Worm (Caenorhabditis elegans): ENCODE results near the gene gpx-6.

Gene gpx-6

DNA sequence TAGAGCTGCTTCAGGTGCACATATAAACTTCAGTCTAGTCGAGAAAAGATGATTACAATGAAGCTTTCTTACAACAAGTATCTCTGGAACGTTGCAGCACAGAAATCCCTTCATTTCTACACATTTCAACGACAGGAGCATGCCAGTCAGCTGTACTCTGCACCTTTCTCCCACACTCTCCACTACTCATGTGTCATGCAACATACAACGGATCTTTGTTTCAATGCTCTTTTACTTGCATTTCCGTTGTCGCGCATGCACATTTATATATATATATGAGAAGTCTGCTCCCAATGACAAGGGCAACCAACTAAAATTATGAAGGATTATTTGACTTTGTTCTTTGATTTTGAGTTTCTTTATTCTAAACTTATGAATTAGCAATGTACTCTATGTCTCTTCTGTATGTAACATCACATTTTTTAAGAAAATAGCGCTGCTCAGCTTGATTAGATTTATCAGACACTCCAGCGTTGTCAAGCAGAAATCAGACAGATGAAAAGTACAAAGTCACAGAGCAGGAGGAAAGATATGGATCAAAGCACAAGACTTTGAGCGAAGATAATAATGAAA is 13.2 kb downstream of the gpx-6 start:
- TF ChIP-seq klf-2 (GFP tag; conservative IDR thresholded peaks at IDR 0.05), result no peak
- TF ChIP-seq ref-1 (GFP tag; conservative IDR thresholded peaks at IDR 0.05), result no peak
- no peak for TF ChIP-seq ztf-23 (GFP tag; IDR thresholded peaks at IDR 0.05)
- no peak for TF ChIP-seq T22C8.4 (GFP tag; IDR thresholded peaks at IDR 0.05)
- no peak for TF ChIP-seq med-1 (GFP tag; optimal IDR thresholded peaks at IDR 0.05; ENCODE audit: insufficient read depth)
- TF ChIP-seq flt-1 (GFP tag; IDR thresholded peaks at IDR 0.05), result no peak
- TF ChIP-seq tab-1 (GFP tag; IDR thresholded peaks at IDR 0.05), result no peak
- TF ChIP-seq cog-1 (tag; optimal IDR thresholded peaks at IDR 0.05), result no peak
- no peak for TF ChIP-seq ztf-29 (GFP tag; IDR thresholded peaks at IDR 0.05)

DNA sequence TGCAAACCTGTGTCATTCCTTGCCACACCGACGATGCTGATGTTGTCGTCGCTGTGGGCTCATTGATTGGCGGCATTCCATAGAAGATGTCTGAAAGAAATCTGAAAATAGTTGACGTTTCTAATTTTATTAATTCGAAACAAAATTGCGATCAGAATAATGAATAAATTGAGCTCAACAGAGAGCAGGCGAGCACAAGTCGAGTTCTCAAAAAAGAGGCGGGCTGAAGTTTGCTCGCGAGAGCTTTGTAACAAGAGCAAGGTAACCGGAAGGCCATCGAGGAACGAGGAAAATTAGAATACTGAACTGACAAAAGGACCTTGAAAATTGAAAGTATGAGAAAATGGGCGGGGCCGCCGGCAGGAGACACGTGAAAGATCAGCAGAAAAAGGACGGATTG is 14.5 kb downstream of the gpx-6 start, which contains the start of gene nhr-66:
Gene nhr-66 (minus strand): TSS at position 101 of the 400 bp plus-strand sequence.
- TF ChIP-seq T22C8.4 (GFP tag; IDR thresholded peaks at IDR 0.05), result no peak
- TF ChIP-seq ztf-23 (GFP tag; IDR thresholded peaks at IDR 0.05), result no peak
- TF ChIP-seq med-1 (GFP tag; optimal IDR thresholded peaks at IDR 0.05; ENCODE audit: insufficient read depth), result no peak
- TF ChIP-seq ztf-29 (GFP tag; IDR thresholded peaks at IDR 0.05), result no peak
- TF ChIP-seq tab-1 (GFP tag; IDR thresholded peaks at IDR 0.05), result no peak
- no peak for TF ChIP-seq cog-1 (tag; optimal IDR thresholded peaks at IDR 0.05)
- no peak for TF ChIP-seq flt-1 (GFP tag; IDR thresholded peaks at IDR 0.05)
- no peak for TF ChIP-seq klf-2 (GFP tag; conservative IDR thresholded peaks at IDR 0.05)
- no peak for TF ChIP-seq ref-1 (GFP tag; conservative IDR thresholded peaks at IDR 0.05)

DNA sequence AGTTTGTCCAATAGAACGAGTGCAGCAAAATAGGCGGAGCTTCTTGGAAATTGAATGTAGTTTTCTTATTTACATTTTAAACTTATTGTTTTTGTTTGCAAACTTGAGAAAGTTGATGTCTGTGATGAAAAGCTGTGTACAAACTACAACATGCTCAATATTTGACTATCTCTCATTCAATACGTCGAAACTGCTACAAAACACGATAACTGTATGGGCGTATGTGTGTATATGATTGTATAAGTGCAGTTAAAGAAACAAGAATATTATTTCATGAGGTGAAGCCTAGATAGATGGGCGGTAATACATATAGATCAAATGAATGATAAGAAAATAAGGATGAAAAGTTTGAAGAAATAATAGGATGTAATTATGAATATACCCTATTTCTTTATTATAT is 17.6 kb downstream of the gpx-6 start:
- no peak for TF ChIP-seq T22C8.4 (GFP tag; IDR thresholded peaks at IDR 0.05)
- TF ChIP-seq med-1 (GFP tag; optimal IDR thresholded peaks at IDR 0.05; ENCODE audit: insufficient read depth), result no peak
- no peak for TF ChIP-seq cog-1 (tag; optimal IDR thresholded peaks at IDR 0.05)
- no peak for TF ChIP-seq tab-1 (GFP tag; IDR thresholded peaks at IDR 0.05)
- TF ChIP-seq ref-1 (GFP tag; conservative IDR thresholded peaks at IDR 0.05), result no peak
- no peak for TF ChIP-seq flt-1 (GFP tag; IDR thresholded peaks at IDR 0.05)
- TF ChIP-seq ztf-29 (GFP tag; IDR thresholded peaks at IDR 0.05), result no peak
- no peak for TF ChIP-seq klf-2 (GFP tag; conservative IDR thresholded peaks at IDR 0.05)
- TF ChIP-seq ztf-23 (GFP tag; IDR thresholded peaks at IDR 0.05), result no peak

DNA sequence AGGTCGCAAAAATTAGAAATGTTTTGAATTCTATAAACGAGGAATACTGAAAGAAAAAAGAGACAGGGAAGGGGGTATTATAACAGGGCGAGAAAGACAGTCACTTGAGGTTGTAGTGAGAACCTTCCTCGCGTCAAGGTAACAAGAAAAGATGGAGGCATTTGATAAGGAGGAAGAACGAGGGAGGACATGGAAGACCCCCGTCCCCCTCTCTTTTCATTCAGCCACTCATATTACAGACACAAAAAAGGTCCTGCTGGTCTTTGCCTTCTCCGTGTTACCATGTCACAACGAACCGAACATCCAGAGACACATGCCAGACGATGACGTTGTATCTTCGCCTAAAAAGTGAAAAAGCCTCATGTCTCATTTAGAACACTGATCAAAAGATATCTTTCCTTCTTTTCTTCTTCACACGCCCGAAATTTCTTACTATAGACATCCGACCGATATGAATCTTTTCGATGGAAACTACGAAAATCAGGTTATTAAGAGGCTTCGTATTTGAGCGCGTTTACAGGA is 19.4 kb downstream of the gpx-6 start:
- TF ChIP-seq T22C8.4 (GFP tag; IDR thresholded peaks at IDR 0.05) (no peak), ref-1 (GFP tag; conservative IDR thresholded peaks at IDR 0.05) (no peak), ztf-23 (GFP tag; IDR thresholded peaks at IDR 0.05) (no peak), flt-1 (GFP tag; IDR thresholded peaks at IDR 0.05) (no peak), ztf-29 (GFP tag; IDR thresholded peaks at IDR 0.05) (no peak), med-1 (GFP tag; optimal IDR thresholded peaks at IDR 0.05; ENCODE audit: insufficient read depth) (no peak), tab-1 (GFP tag; IDR thresholded peaks at IDR 0.05) (no peak), cog-1 (tag; optimal IDR thresholded peaks at IDR 0.05) (no peak), klf-2 (GFP tag; conservative IDR thresholded peaks at IDR 0.05) (no peak)

DNA sequence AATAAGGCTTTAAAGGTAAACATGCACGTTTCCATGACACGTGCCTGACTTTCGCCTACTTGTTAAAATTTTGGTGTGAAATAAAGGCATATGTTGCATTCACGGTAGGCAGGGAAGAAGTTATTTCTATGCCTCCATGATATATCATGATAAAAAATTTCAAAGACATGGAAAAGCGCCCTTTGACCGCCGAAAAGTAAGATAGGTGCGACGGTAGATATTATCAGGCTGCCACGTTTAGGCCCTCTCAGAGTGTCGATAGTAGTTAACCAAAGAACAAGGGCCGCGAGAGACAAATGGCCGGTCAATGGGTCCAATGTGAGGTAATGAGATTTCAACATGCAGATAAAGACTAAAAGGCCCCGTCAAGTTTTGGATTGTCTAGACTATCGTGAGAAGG is 21.2 kb downstream of the gpx-6 start:
- TF ChIP-seq med-1 (GFP tag; optimal IDR thresholded peaks at IDR 0.05; ENCODE audit: insufficient read depth), result no peak
- no peak for TF ChIP-seq ztf-23 (GFP tag; IDR thresholded peaks at IDR 0.05)
- no peak for TF ChIP-seq klf-2 (GFP tag; conservative IDR thresholded peaks at IDR 0.05)

DNA sequence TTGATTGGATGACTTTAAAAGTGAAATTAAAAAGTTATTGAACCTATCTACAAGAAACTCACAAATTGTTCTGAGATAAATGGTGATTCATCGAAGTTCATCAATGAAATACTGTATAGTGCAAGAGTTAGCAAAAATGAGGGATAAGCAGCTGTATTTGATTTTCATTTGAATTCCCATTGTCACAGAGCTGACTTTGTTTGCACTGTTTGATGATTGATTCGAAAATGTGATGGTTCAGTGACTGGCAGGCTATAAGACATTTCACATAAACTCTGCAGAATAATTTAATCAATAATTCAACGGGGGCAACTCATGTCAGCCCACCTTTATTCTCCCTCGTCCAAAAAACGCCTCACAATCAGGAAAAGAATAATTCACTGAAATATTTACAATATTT is 21.6 kb downstream of the gpx-6 start, which contains the start of gene T09A12.8:
Gene T09A12.8 (minus strand): TSS at position 101 of the 400 bp plus-strand sequence.
- TF ChIP-seq ref-1 (GFP tag; conservative IDR thresholded peaks at IDR 0.05) (no peak), flt-1 (GFP tag; IDR thresholded peaks at IDR 0.05) (no peak), T22C8.4 (GFP tag; IDR thresholded peaks at IDR 0.05) (no peak), tab-1 (GFP tag; IDR thresholded peaks at IDR 0.05) (no peak), cog-1 (tag; optimal IDR thresholded peaks at IDR 0.05) (no peak), med-1 (GFP tag; optimal IDR thresholded peaks at IDR 0.05; ENCODE audit: insufficient read depth) (no peak), ztf-23 (GFP tag; IDR thresholded peaks at IDR 0.05) (no peak), ztf-29 (GFP tag; IDR thresholded peaks at IDR 0.05) (no peak)

DNA sequence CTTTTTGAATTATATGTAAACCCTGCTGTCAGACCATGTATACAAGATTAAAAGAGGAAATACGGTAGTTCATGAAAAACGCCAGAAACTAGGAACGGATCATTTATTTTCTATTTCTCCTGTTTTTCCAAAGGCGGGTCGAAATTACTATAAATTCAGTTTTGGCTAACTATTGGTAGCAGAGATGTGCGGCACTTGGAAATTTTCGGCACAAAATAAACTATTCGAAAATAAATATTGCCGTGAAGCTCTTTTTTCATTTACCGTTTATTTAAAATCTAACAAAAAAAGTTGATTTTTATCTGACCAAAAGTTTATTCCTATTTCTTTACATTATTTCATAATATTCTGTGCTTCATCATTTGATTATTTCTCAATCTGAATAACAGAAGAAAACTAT is 22.1 kb downstream of the gpx-6 start, which contains the start of gene T09A12.1:
Gene T09A12.1 (plus strand): TSS at position 301 of the 400 bp plus-strand sequence.
- TF ChIP-seq flt-1 (GFP tag; IDR thresholded peaks at IDR 0.05) (no peak), tab-1 (GFP tag; IDR thresholded peaks at IDR 0.05) (no peak), ref-1 (GFP tag; conservative IDR thresholded peaks at IDR 0.05) (no peak), ztf-29 (GFP tag; IDR thresholded peaks at IDR 0.05) (no peak), med-1 (GFP tag; optimal IDR thresholded peaks at IDR 0.05; ENCODE audit: insufficient read depth) (no peak), cog-1 (tag; optimal IDR thresholded peaks at IDR 0.05) (no peak), klf-2 (GFP tag; conservative IDR thresholded peaks at IDR 0.05) (no peak), T22C8.4 (GFP tag; IDR thresholded peaks at IDR 0.05) (no peak)

DNA sequence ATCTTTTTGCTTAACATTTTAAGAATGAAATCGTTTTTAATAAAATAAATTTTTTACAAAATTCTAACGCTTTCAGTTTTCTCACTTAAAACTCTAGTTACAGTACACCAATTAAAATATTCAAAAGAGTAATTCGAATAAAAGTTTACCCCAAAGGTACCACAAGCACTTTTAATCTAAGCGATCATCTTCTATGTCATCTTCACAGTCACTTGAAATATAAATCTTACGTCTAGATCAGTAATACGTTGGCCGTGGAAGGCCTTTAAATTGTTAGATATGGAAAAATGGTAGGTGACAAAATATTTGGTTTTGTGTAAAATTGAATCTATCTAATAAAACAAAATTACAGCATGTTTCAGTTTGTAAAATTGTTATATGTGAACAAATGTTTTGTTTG is 25.3 kb downstream of the gpx-6 start:
- TF ChIP-seq ztf-29 (GFP tag; IDR thresholded peaks at IDR 0.05) (no peak), med-1 (GFP tag; optimal IDR thresholded peaks at IDR 0.05; ENCODE audit: insufficient read depth) (no peak), flt-1 (GFP tag; IDR thresholded peaks at IDR 0.05) (no peak), T22C8.4 (GFP tag; IDR thresholded peaks at IDR 0.05) (no peak), cog-1 (tag; optimal IDR thresholded peaks at IDR 0.05) (no peak), ref-1 (GFP tag; conservative IDR thresholded peaks at IDR 0.05) (no peak), klf-2 (GFP tag; conservative IDR thresholded peaks at IDR 0.05) (no peak), tab-1 (GFP tag; IDR thresholded peaks at IDR 0.05) (no peak), ztf-23 (GFP tag; IDR thresholded peaks at IDR 0.05) (no peak)

DNA sequence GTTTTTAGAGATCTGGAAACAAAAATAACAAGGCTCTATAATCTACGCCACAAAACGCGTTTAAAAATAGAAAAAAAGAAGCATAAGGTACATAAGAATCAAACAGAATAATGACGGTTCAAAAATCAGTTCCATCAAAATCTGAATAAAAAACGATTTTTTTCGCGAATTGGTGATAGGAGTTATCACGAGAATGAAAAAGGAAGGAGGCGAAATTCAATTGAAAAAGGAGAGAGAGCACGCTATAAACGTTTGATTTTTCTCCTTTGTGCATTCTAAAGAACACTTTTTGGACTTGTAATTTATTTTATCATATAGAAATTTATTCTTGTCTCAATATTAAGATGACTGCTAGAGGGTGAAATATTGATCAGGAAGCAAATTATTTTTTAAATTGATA is 29.3 kb downstream of the gpx-6 start:
- TF ChIP-seq ztf-29 (GFP tag; IDR thresholded peaks at IDR 0.05), result no peak
- TF ChIP-seq med-1 (GFP tag; optimal IDR thresholded peaks at IDR 0.05; ENCODE audit: insufficient read depth), result no peak
- no peak for TF ChIP-seq klf-2 (GFP tag; conservative IDR thresholded peaks at IDR 0.05)
- TF ChIP-seq ref-1 (GFP tag; conservative IDR thresholded peaks at IDR 0.05), result no peak
- no peak for TF ChIP-seq cog-1 (tag; optimal IDR thresholded peaks at IDR 0.05)
- no peak for TF ChIP-seq ztf-23 (GFP tag; IDR thresholded peaks at IDR 0.05)
- TF ChIP-seq T22C8.4 (GFP tag; IDR thresholded peaks at IDR 0.05), result no peak
- TF ChIP-seq flt-1 (GFP tag; IDR thresholded peaks at IDR 0.05), result no peak
- no peak for TF ChIP-seq tab-1 (GFP tag; IDR thresholded peaks at IDR 0.05)

Measured in whole organism, midembryonic.